Worm (Caenorhabditis elegans) whole organism, L3 larva: Measurements from ENCODE around the gene col-163.

Experiments
- ceh-16 ChIP-seq: sonication (generic microtip); optimal IDR thresholded peaks from 2 replicates; lab custom pipeline; 2017; ENCODE audit warnings: missing biosample characterization, missing genetic modification characterization
- ceh-28 ChIP-seq: fragments of 150-350 bp; optimal IDR thresholded peaks from 2 replicates; lab custom pipeline; 2014; ENCODE audit warnings: missing biosample characterization, missing genetic modification reagents, missing genetic modification characterization
- mdl-1 ChIP-seq: fragments of 150-350 bp; optimal IDR thresholded peaks from 2 replicates; lab custom pipeline; 2014; ENCODE audit warnings: missing biosample characterization, missing genetic modification characterization
- nfya-1 ChIP-seq: sonication (generic microtip); optimal IDR thresholded peaks from 2 replicates; lab custom pipeline; 2017; ENCODE audit warnings: missing genetic modification characterization, mild to moderate bottlenecking, missing compliant biosample characterization, antibody characterized with exemption, moderate library complexity; ENCODE audit not compliant: insufficient read depth
- nhr-11 ChIP-seq: fragments of 150-350 bp; optimal IDR thresholded peaks from 2 replicates; lab custom pipeline; 2014; ENCODE audit warnings: missing biosample characterization, missing genetic modification characterization
- snpc-4 ChIP-seq: fragments of 150-350 bp; optimal IDR thresholded peaks from 2 replicates; lab custom pipeline; 2014; ENCODE audit warnings: missing biosample characterization, missing genetic modification characterization
- unc-62 ChIP-seq: fragments of 150-350 bp; sonication (generic microtip); optimal IDR thresholded peaks from 4 replicates; lab custom pipeline; 2014; ENCODE audit warnings: missing biosample characterization, missing genetic modification reagents, missing genetic modification characterization

- no peak for TF ChIP-seq unc-62 (GFP tag; lab: Kevin White, UChicago)
- TF ChIP-seq nfya-1 (tag; lab: Kevin White, UChicago): no peak
- no peak for TF ChIP-seq mdl-1 (tag; lab: Kevin White, UChicago)
- TF ChIP-seq ceh-16: no peak
- TF ChIP-seq nhr-11 (tag; lab: Kevin White, UChicago): no peak
- TF ChIP-seq ceh-28 (tag; lab: Kevin White, UChicago): no peak
- TF ChIP-seq snpc-4 (tag; lab: Kevin White, UChicago): no peak
Observed at ce11 chrV:20623060-20623459, 23.2 kb downstream of the col-163 start, which contains the start of gene F46B3.8.
